Worm (Caenorhabditis elegans): ENCODE results near the gene ins-3.
"Not testable (repeated sequence)": the region's sequence is repeated elsewhere in the genome, so short reads cannot be mapped to it uniquely, and the experiment has no call there.

ins-3 gene

DNA sequence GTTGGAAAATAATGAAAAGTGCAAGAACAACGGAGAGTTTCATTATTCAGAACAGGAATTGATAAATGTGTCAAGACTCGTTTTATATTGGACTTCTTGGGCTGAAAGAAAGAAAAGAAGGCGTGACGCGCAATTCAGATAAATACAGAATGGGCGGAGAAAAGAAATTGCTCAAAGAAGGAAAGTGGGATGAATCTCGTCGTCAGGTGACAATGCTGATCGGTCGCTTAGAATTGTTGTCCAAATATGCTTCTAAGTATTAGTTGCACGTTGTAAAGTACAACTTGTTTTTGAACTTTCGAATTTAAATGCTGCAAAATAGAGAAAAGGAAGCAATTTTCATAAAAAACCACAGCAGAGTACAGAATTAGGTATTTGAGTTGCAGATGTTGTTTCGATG, at the start of gene ins-3:
ins-3 (minus strand) TSS at position 101 of the 400 bp plus-strand sequence.
- TF ChIP-seq W03F9.2 (tag; optimal IDR thresholded peaks at IDR 0.05) (no peak), him-1 (tag; optimal IDR thresholded peaks at IDR 0.05) (no peak), dao-5 (tag; optimal IDR thresholded peaks at IDR 0.05) (no peak)

DNA sequence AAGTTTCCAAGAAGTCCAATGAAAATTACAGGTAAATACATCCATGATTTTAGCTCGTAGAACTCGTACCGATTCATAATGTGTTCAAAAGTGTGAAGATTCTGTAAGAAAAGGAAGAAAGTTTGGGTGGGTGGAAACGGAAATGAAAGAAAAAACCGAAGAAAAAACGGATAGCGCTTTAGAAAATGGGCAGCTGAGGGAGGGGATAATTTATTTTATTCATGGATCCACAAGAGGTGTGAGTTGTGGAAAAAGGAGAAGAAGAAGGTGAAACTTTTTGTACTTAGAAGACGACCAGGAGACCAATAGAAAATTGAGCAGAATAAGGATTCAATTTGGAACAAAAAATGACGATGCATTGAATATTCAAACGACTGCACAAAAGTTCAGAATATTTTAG, 40.5 kb upstream of the ins-3 start, which contains the start of gene frpr-16:
frpr-16 (minus strand) TSS at position 101 of the 400 bp plus-strand sequence.
- no peak for TF ChIP-seq W03F9.2 (tag; optimal IDR thresholded peaks at IDR 0.05)
- TF ChIP-seq him-1 (tag; optimal IDR thresholded peaks at IDR 0.05), result no peak
- TF ChIP-seq dao-5 (tag; optimal IDR thresholded peaks at IDR 0.05), result no peak

DNA sequence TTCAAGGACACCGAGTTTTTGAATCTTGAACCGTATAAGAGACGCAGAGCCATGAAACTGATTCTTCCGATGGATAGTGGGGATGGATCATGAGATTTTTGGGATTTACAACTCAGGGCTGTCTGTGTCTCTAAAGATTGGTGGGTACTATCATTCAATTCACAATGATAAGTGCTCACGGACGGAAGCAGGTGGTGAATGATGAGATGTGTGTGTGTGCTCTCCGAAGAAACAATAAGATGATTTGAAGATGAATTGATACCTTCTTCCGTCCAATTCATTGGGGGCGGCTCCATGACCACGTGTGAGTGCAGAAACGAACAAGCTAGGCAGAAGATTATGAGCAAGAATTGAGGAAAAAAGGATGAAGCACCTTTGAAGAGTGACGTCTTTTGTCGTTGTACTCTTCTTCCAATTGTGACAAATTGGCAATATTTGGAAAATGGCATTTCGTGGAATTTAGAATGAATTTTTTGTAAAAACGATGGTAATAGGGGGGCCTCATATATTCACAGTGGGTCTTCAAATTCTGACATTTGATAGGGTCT, 38.1 kb upstream of the ins-3 start:
- no peak for TF ChIP-seq W03F9.2 (tag; optimal IDR thresholded peaks at IDR 0.05)
- no peak for TF ChIP-seq him-1 (tag; optimal IDR thresholded peaks at IDR 0.05)
- TF ChIP-seq dao-5 (tag; optimal IDR thresholded peaks at IDR 0.05), result no peak

DNA sequence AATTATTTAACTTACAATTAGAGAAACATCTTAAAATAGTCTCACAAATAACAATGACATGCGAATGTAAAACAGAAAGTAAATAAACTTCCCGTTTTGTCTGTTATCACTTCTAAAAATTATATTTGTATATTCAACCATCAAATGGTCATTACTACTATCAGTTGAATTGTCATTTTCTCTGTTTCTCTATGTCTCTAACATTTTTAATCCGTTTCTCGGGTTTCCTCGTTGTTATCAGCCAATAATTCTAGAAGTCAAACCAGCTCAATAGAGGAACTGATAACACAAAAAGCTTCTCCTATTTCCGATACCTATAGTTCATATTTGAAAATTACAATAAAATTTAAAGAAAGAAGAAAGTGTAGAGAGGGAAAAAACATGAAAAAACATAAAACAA, 36.1 kb upstream of the ins-3 start:
- no peak for TF ChIP-seq dao-5 (tag; optimal IDR thresholded peaks at IDR 0.05)
- TF ChIP-seq W03F9.2 (tag; optimal IDR thresholded peaks at IDR 0.05), result no peak
- TF ChIP-seq him-1 (tag; optimal IDR thresholded peaks at IDR 0.05), result no peak

DNA sequence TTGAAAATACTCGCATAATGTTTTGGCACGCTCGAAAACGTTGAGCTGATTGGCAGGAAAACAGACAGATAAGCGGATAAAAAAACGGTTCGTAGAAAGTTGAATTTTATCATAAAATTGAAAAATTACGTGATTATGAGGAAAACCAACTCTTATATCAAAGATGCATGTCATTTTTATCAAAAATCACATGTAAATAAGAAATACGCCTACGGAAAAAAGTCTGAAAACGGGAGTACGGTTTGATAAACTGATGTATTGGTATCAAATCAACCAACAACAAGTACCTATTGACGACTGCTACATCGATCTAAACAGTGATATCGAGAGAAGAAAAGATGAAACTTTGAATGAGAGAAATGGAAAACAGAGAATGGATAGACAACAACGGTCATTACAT, 35.1 kb upstream of the ins-3 start:
- no peak for TF ChIP-seq W03F9.2 (tag; optimal IDR thresholded peaks at IDR 0.05)
- TF ChIP-seq him-1 (tag; optimal IDR thresholded peaks at IDR 0.05), result no peak
- TF ChIP-seq dao-5 (tag; optimal IDR thresholded peaks at IDR 0.05), result no peak

DNA sequence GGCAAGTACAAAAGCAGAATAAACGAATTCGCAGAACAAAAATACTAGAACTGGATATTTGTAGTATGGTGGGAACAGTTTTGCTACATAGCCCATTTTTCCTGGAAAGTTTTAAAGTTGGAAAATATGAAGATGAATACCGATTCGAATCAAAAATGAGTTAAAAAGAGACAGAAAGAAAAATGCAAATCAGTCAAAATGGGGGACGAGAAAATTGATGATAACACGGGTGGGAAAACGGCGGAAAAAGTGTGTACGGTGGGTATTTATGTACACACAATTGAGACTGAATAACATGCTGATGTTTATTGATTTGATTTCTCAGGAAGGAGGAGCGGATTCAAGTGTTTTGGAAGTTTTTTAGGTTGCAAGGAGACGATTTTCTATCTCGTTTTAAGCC, 34.3 kb upstream of the ins-3 start, which contains the start of gene R12C12.9:
R12C12.9 (minus strand) TSS at position 101 of the 400 bp plus-strand sequence.
- no peak for TF ChIP-seq him-1 (tag; optimal IDR thresholded peaks at IDR 0.05)
- no peak for TF ChIP-seq dao-5 (tag; optimal IDR thresholded peaks at IDR 0.05)
- TF ChIP-seq W03F9.2 (tag; optimal IDR thresholded peaks at IDR 0.05), result no peak

DNA sequence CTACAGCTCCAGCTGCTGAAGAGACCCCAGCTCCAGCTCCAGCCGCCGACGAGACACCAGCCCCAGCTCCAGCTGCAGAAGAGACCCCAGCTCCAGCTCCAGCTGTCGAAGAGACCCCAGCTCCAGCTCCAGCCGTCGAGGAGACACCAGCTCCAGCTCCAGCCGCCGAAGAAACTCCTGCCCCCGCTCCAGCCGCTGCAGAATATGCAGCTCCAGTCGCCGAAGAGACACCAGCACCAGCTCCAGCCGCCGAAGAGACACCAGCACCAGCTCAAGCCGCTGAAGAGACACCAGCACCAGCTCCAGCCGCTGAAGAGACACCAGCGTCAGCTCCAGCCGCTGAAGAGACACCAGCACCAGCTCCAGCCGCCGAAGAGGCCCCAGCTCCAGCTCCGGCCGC, 32.0 kb upstream of the ins-3 start:
- TF ChIP-seq dao-5 (tag; optimal IDR thresholded peaks at IDR 0.05) (no peak), him-1 (tag; optimal IDR thresholded peaks at IDR 0.05) (no peak), W03F9.2 (tag; optimal IDR thresholded peaks at IDR 0.05) (no peak)

DNA sequence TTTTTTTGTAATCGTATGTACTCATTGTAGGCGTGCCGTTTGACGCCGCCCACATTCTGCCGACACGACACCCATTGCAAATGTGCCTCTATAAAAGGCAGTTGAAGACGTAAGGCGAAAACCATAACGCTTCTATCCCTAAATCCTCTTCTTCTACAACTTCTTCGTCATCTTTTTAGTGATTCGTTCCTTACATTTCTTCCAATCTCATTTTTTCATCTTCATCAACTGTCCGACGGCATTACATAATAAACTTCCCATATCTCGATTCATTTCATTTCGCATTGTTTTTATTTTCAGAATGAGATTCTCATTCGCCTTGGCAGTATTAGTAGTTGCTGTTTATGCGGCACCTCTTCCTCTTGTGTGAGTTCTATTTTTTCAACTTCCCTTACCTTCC, 29.8 kb upstream of the ins-3 start, which contains the start of gene ZK84.1:
ZK84.1 (plus strand) TSS at position 301 of the 400 bp plus-strand sequence.
- TF ChIP-seq W03F9.2 (tag; optimal IDR thresholded peaks at IDR 0.05) (no peak), dao-5 (tag; optimal IDR thresholded peaks at IDR 0.05) (no peak), him-1 (tag; optimal IDR thresholded peaks at IDR 0.05) (no peak)

DNA sequence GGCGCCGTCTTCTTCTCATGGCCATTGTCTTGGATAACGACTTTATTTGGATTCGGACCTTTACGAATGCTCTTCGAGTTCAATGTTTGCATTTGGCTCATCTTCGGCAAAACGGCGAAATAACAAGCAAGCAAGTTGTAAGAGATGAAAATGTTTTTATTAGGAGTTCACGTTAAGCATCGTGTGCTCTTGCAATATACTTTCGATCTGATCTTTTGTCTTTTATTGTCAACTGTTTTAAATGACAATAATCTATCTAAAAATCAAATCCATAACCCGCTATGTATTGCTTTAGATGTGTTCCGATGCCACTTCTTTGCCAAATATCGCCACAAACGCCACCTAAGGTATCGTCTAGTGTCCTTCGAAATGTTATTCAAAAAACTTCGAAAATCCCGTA, 25.8 kb upstream of the ins-3 start, which contains the start of gene ZK84.5:
ZK84.5 (minus strand) TSS at position 101 of the 400 bp plus-strand sequence.
- TF ChIP-seq W03F9.2 (tag; optimal IDR thresholded peaks at IDR 0.05) (no peak), dao-5 (tag; optimal IDR thresholded peaks at IDR 0.05) (no peak), him-1 (tag; optimal IDR thresholded peaks at IDR 0.05) (no peak)

DNA sequence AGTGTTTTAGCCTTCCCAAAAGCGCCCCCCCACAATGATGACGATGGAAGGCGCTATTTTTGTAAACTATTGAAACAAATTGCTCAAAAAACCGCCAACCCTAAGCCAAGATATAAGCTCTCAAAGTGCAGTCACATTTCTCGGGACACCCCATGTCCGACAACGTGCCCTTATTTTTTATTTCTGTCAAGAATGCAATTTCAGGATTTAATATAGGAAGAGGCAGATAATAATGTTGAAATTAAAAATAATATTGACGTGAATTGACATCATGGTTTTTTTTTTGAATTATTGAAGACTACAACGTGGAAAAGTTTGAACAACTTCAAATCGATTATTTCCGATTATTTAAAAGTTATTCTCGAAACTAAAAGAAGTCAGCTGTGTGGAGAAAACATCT, 23.5 kb upstream of the ins-3 start, which contains the start of gene ZK84.2:
ZK84.2 (plus strand) TSS at position 301 of the 400 bp plus-strand sequence.
- TF ChIP-seq dao-5, W03F9.2, him-1 (tag; optimal IDR thresholded peaks at IDR 0.05): not testable (repeated sequence)

DNA sequence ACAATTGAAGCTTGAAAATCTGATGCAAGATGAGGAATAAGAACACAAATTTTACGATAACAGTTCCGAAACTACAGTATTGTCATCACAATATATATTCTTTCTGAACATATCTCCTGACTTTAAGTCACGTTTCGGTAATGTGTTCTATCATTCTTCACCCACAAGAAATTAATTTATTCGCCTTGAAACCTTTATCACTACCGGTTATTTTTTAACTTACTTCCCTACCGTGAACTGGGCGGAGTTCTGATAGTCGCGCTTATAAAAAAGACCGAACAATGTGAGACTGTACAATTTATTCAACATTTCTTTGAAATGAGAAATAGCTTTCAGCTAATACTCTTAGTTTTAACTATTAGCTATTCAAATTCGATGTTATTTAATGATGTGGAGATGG, 20.0 kb upstream of the ins-3 start, which contains the start of gene ins-20:
ins-20 (plus strand) TSS at position 301 of the 400 bp plus-strand sequence.
- no peak for TF ChIP-seq dao-5 (tag; optimal IDR thresholded peaks at IDR 0.05)
- no peak for TF ChIP-seq W03F9.2 (tag; optimal IDR thresholded peaks at IDR 0.05)
- TF ChIP-seq him-1 (tag; optimal IDR thresholded peaks at IDR 0.05), result no peak

DNA sequence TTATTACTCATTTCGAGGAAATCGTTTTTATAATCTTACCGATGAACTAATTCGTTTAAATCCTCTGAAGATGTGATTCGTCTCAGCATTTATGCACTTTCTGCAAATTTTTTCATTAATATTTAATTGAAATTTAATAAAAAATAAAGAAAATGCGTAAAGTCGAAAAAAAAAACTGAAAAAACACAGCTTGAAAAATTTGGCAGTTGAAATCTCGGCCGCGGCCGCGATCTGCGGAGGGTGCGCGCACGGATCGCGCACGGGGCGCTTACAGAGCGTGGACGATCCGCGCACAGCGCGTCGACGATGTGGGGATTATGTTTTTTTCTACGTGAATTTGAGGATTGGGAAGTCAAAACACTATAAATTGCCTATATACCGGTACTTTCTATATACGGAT, 18.3 kb upstream of the ins-3 start, which contains the start of gene ZK84.4:
ZK84.4 (minus strand) TSS at position 101 of the 400 bp plus-strand sequence.
- TF ChIP-seq W03F9.2, dao-5, him-1 (tag; optimal IDR thresholded peaks at IDR 0.05): not testable (repeated sequence)

DNA sequence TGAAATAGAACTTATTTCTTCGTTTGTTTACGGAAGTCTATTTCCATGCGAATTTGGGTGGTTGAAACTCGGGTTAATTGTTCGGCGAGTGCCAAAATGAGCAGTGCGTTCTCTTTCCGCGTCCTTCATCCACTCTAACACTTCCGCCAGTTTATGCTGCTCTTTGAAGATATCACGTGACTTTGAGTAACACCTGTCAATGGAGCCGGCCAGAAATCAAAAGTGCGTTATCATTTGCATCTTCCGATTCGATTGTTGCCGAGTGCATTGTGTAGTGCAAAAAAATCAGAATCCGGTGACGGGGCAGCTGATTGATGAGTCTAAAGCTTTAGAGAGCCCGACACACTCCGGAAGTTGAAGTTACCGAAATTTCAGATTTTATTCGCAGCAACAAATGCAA, 10.4 kb upstream of the ins-3 start:
- no peak for TF ChIP-seq dao-5 (tag; optimal IDR thresholded peaks at IDR 0.05)
- no peak for TF ChIP-seq W03F9.2 (tag; optimal IDR thresholded peaks at IDR 0.05)
- TF ChIP-seq him-1 (tag; optimal IDR thresholded peaks at IDR 0.05), result no peak

DNA sequence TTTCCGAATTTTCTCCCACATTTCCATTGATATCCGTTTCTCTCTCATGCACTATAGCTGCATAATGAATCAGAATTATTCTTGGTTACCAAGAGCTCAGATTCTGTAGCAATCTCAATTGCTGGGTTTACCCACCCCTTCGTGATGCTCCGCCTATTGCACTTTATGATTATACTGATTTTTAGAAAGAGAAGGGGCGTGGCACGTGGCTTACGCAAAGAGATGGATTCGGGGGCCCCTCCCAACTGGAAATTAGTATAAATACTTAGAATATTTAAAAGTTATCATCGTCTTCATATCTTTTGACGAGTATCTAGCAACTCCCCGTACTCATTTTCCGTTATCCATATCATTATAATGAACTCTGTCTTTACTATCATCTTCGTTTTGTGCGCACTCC, 9.6 kb upstream of the ins-3 start, which contains the start of gene ins-6:
ins-6 (plus strand) TSS at position 301 of the 400 bp plus-strand sequence.
- no peak for TF ChIP-seq dao-5 (tag; optimal IDR thresholded peaks at IDR 0.05)
- TF ChIP-seq W03F9.2 (tag; optimal IDR thresholded peaks at IDR 0.05), result no peak
- no peak for TF ChIP-seq him-1 (tag; optimal IDR thresholded peaks at IDR 0.05)

Measured in whole organism, L4/young adult.